Worm (Caenorhabditis elegans) whole organism, mixed stage, embryonic: ENCODE results near the gene T22B2.5.

ENCODE experiments used
- bed-3 ChIP-seq: fragments of 200-800 bp; sonication (Bioruptor generic); optimal IDR thresholded peaks from 3 replicates; lab custom pipeline; 2018; ENCODE audit warnings: mild to moderate bottlenecking, missing genetic modification characterization, moderate library complexity, missing compliant biosample characterization
- ceh-39 ChIP-seq: fragments of 150-350 bp; optimal IDR thresholded peaks from 2 replicates; lab custom pipeline; 2014; ENCODE audit warnings: missing biosample characterization, missing genetic modification characterization
- ces-1 ChIP-seq: fragments of 150-350 bp; optimal IDR thresholded peaks from 2 replicates; lab custom pipeline; 2014; ENCODE audit warnings: missing biosample characterization, missing genetic modification reagents, missing genetic modification characterization
- elt-3 ChIP-seq: fragments of 150-350 bp; optimal IDR thresholded peaks from 2 replicates; lab custom pipeline; 2014; ENCODE audit warnings: missing biosample characterization, missing genetic modification characterization
- flh-1 ChIP-seq: fragments of 200-800 bp; sonication (Bioruptor generic); optimal IDR thresholded peaks from 2 replicates; lab custom pipeline; 2018; ENCODE audit warnings: mild to moderate bottlenecking, missing genetic modification characterization, moderate library complexity, missing compliant biosample characterization
- lin-32 ChIP-seq: fragments of 200-800 bp; sonication (Bioruptor generic); optimal IDR thresholded peaks from 2 replicates; lab custom pipeline; 2018; ENCODE audit warnings: mild to moderate bottlenecking, missing genetic modification characterization, missing compliant biosample characterization
- lsy-2 ChIP-seq: fragments of 150-350 bp; optimal IDR thresholded peaks from 2 replicates; lab custom pipeline; 2014; ENCODE audit warnings: missing biosample characterization, missing genetic modification characterization
- nhr-28 ChIP-seq: fragments of 150-350 bp; optimal IDR thresholded peaks from 2 replicates; lab custom pipeline; 2014; ENCODE audit warnings: missing biosample characterization, missing genetic modification characterization
- nhr-76 ChIP-seq: sonication (generic microtip); optimal IDR thresholded peaks from 2 replicates; lab custom pipeline; 2017; ENCODE audit warnings: missing biosample characterization, missing genetic modification characterization
- pha-4 ChIP-seq: fragments of 150-350 bp; optimal IDR thresholded peaks from 2 replicates; lab custom pipeline; 2018; ENCODE audit warnings: missing biosample characterization, missing genetic modification reagents, missing genetic modification characterization
- snpc-4 ChIP-seq: fragments of 150-350 bp; optimal IDR thresholded peaks from 2 replicates; lab custom pipeline; 2014; ENCODE audit warnings: missing biosample characterization, missing genetic modification characterization
- tbx-8 ChIP-seq: fragments of 200-800 bp; sonication (Bioruptor generic); optimal IDR thresholded peaks from 2 replicates; lab custom pipeline; 2018; ENCODE audit warnings: mild to moderate bottlenecking, missing genetic modification characterization, moderate library complexity, missing compliant biosample characterization
- unc-62 ChIP-seq: fragments of 150-350 bp; optimal IDR thresholded peaks from 2 replicates; lab custom pipeline; 2014; ENCODE audit warnings: missing biosample characterization, missing genetic modification reagents, missing genetic modification characterization

- TF ChIP-seq unc-62 (no peak), flh-1 (no peak), ces-1 (GFP tag; lab: Kevin White, UChicago) (no peak), snpc-4 (tag; lab: Kevin White, UChicago) (no peak), bed-3 (no peak), nhr-76 (no peak), lin-32 (GFP tag; lab: Kevin White, UChicago) (no peak), lsy-2 (tag; lab: Kevin White, UChicago) (no peak), tbx-8 (no peak), nhr-28 (tag; lab: Kevin White, UChicago) (no peak), pha-4 (tag; lab: Kevin White, UChicago) (no peak), ceh-39 (no peak), elt-3 (no peak)
These were observed 32.9 kb upstream of the T22B2.5 start for ce11 chrX:3944073-3944472.
